Worm (Caenorhabditis elegans) whole organism, young adult: ENCODE results near the gene R02E12.12.

Experiments used
- ama-1 ChIP-seq, 3 experiments: fragments of 150-350 bp in 1 of 3; sonication (generic microtip) in 2 of 3; optimal IDR thresholded peaks; 2 replicates each; lab custom pipeline; 2014 to 2018; ENCODE audit warnings: missing biosample characterization in 2 of 3, missing genetic modification characterization in 2 of 3, missing genetic modification reagents in 2 of 3
- egl-18 ChIP-seq: fragments of 200-800 bp; sonication (Bioruptor generic); IDR thresholded peaks from 2 replicates; pipeline ENCODE4 v1.3.6; 2022; ENCODE audit warnings: missing genetic modification reagents, missing genetic modification characterization, missing compliant biosample characterization
- gei-17 ChIP-seq: fragments of 200-800 bp; sonication (Bioruptor generic); optimal IDR thresholded peaks from 2 replicates; lab custom pipeline; 2018; ENCODE audit warnings: mild to moderate bottlenecking, missing genetic modification characterization, missing compliant biosample characterization
- hmg-20 ChIP-seq: fragments of 200-800 bp; sonication (Bioruptor generic); IDR thresholded peaks from 2 replicates; pipeline ENCODE4 v1.3.6; 2022; ENCODE audit warnings: missing genetic modification reagents, missing genetic modification characterization, missing compliant biosample characterization
- lir-1 ChIP-seq: fragments of 200-800 bp; sonication (Bioruptor generic); conservative IDR thresholded peaks from 2 replicates; pipeline ENCODE4 v1.3.6; 2022; ENCODE audit warnings: missing genetic modification reagents, missing genetic modification characterization, missing compliant biosample characterization
- madf-10 ChIP-seq: sonication (generic microtip); optimal IDR thresholded peaks from 2 replicates; lab custom pipeline; 2016; ENCODE audit warnings: mild to moderate bottlenecking, missing genetic modification characterization, missing compliant biosample characterization
- nhr-179 ChIP-seq: sonication (generic microtip); optimal IDR thresholded peaks from 2 replicates; lab custom pipeline; 2016; ENCODE audit warnings: mild to moderate bottlenecking, missing genetic modification characterization, missing compliant biosample characterization
- nhr-27 ChIP-seq: fragments of 200-800 bp; sonication (Bioruptor generic); optimal IDR thresholded peaks from 2 replicates; lab custom pipeline; 2018; ENCODE audit warnings: mild to moderate bottlenecking, missing genetic modification characterization, moderate library complexity, missing compliant biosample characterization
- snpc-1.3 ChIP-seq: sonication (generic microtip); optimal IDR thresholded peaks from 2 replicates; lab custom pipeline; 2017; ENCODE audit warnings: missing genetic modification characterization, mild to moderate bottlenecking, missing compliant biosample characterization, antibody characterized with exemption, moderate library complexity, missing genotype, missing genetic modification reagents; ENCODE audit not compliant: insufficient read depth
- unc-62 ChIP-seq: fragments of 150-350 bp; optimal IDR thresholded peaks from 2 replicates; lab custom pipeline; 2014; ENCODE audit warnings: missing biosample characterization, missing genetic modification reagents, missing genetic modification characterization

ce11 chrX:4003220-4003619 is at the start of gene R02E12.12:
- TF ChIP-seq lir-1 (no peak), hmg-20 (no peak), gei-17 (GFP tag; lab: Kevin White, UChicago) (no peak), snpc-1.3 (no peak), madf-10 (tag; lab: Kevin White, UChicago) (no peak), egl-18 (GFP tag; lab: Robert Waterston, UW) (no peak), nhr-179 (tag; lab: Kevin White, UChicago) (no peak), unc-62 (GFP tag; lab: Kevin White, UChicago) (no peak), nhr-27 (tag; lab: Kevin White, UChicago) (no peak), ama-1 (optimal IDR thresholded peaks at IDR 0.05; lab: Kevin White, UChicago) (no peak), ama-1 (GFP tag; optimal IDR thresholded peaks at IDR 0.05; lab: Kevin White, UChicago) (no peak)
